Worm (Caenorhabditis elegans) whole organism, L3 larva: ENCODE data around the gene micu-1.
A peak's percentile ranks its signal among the peaks of the same experiment; 100 is the strongest.

Experiments
- R02D3.7 ChIP-seq: fragments of 150-350 bp; optimal IDR thresholded peaks from 2 replicates; lab custom pipeline; 2014; ENCODE audit warnings: missing biosample characterization, missing genetic modification characterization
- aly-2 ChIP-seq: fragments of 150-350 bp; optimal IDR thresholded peaks from 2 replicates; lab custom pipeline; 2014; ENCODE audit warnings: missing biosample characterization, missing genetic modification characterization
- ama-1 ChIP-seq: fragments of 150-350 bp; optimal IDR thresholded peaks from 2 replicates; lab custom pipeline; 2018
- ceh-16 ChIP-seq: sonication (generic microtip); optimal IDR thresholded peaks from 2 replicates; lab custom pipeline; 2017; ENCODE audit warnings: missing biosample characterization, missing genetic modification characterization
- ceh-28 ChIP-seq: fragments of 150-350 bp; optimal IDR thresholded peaks from 2 replicates; lab custom pipeline; 2014; ENCODE audit warnings: missing biosample characterization, missing genetic modification reagents, missing genetic modification characterization
- ceh-9 ChIP-seq: sonication (generic microtip); optimal IDR thresholded peaks from 2 replicates; lab custom pipeline; 2018; ENCODE audit warnings: missing biosample characterization, missing genetic modification characterization
- egl-27 ChIP-seq: sonication (generic microtip); optimal IDR thresholded peaks from 4 replicates; lab custom pipeline; 2017; ENCODE audit warnings: missing biosample characterization, missing genetic modification reagents, missing genetic modification characterization
- elt-1 ChIP-seq: fragments of 150-350 bp; optimal IDR thresholded peaks from 2 replicates; lab custom pipeline; 2014; ENCODE audit warnings: missing biosample characterization, missing genetic modification characterization
- elt-2 ChIP-seq: sonication (generic microtip); optimal IDR thresholded peaks from 2 replicates; lab custom pipeline; 2016; ENCODE audit warnings: missing genetic modification reagents, mild to moderate bottlenecking, missing genetic modification characterization, missing compliant biosample characterization
- elt-3 ChIP-seq, 3 experiments: fragments of 150-350 bp in 1 of 3; sonication (generic microtip) in 2 of 3; optimal IDR thresholded peaks; 2 replicates in 2 of 3; 4 replicates in 1 of 3; lab custom pipeline; 2014 to 2017; ENCODE audit warnings: missing biosample characterization in 3 of 3, missing genetic modification characterization in 3 of 3
- eor-1 ChIP-seq, 2 experiments: fragments of 150-350 bp; optimal IDR thresholded peaks; 2 replicates each; lab custom pipeline; 2014 to 2018; ENCODE audit warnings: missing biosample characterization in 2 of 2, missing genetic modification characterization in 2 of 2
- fkh-10 ChIP-seq: sonication (generic microtip); optimal IDR thresholded peaks from 2 replicates; lab custom pipeline; 2017; ENCODE audit warnings: missing biosample characterization, missing genetic modification reagents, missing genetic modification characterization
- fkh-2 ChIP-seq: fragments of 150-350 bp; optimal IDR thresholded peaks from 2 replicates; lab custom pipeline; 2014; ENCODE audit warnings: missing biosample characterization, missing genetic modification reagents, missing genetic modification characterization
- fos-1 ChIP-seq: fragments of 150-350 bp; optimal IDR thresholded peaks from 2 replicates; lab custom pipeline; 2014; ENCODE audit warnings: missing biosample characterization, missing genetic modification characterization
- hmg-11 ChIP-seq: sonication (generic microtip); optimal IDR thresholded peaks from 2 replicates; lab custom pipeline; 2016; ENCODE audit warnings: missing genetic modification characterization, missing compliant biosample characterization
- jun-1 ChIP-seq: fragments of 150-350 bp; optimal IDR thresholded peaks from 2 replicates; lab custom pipeline; 2014; ENCODE audit warnings: missing biosample characterization, missing genetic modification reagents, missing genetic modification characterization
- lin-39 ChIP-seq: fragments of 150-350 bp; optimal IDR thresholded peaks from 2 replicates; lab custom pipeline; 2018; ENCODE audit warnings: missing biosample characterization, missing genetic modification reagents, missing genetic modification characterization
- lsy-12 ChIP-seq: sonication (generic microtip); optimal IDR thresholded peaks from 2 replicates; lab custom pipeline; 2016; ENCODE audit warnings: mild to moderate bottlenecking, missing genetic modification characterization, missing compliant biosample characterization
- mdl-1 ChIP-seq: fragments of 150-350 bp; optimal IDR thresholded peaks from 2 replicates; lab custom pipeline; 2014; ENCODE audit warnings: missing biosample characterization, missing genetic modification characterization
- mml-1 ChIP-seq: fragments of 150-350 bp; sonication (generic microtip); optimal IDR thresholded peaks from 3 replicates; lab custom pipeline; 2014; ENCODE audit warnings: missing biosample characterization, missing genetic modification characterization
- nfya-1 ChIP-seq: sonication (generic microtip); optimal IDR thresholded peaks from 2 replicates; lab custom pipeline; 2017; ENCODE audit warnings: missing genetic modification characterization, mild to moderate bottlenecking, missing compliant biosample characterization, antibody characterized with exemption, moderate library complexity; ENCODE audit not compliant: insufficient read depth
- nhr-11 ChIP-seq: fragments of 150-350 bp; optimal IDR thresholded peaks from 2 replicates; lab custom pipeline; 2014; ENCODE audit warnings: missing biosample characterization, missing genetic modification characterization
- nhr-12 ChIP-seq: fragments of 150-350 bp; optimal IDR thresholded peaks from 2 replicates; lab custom pipeline; 2014; ENCODE audit warnings: missing biosample characterization, missing genetic modification characterization
- nhr-23 ChIP-seq: fragments of 150-350 bp; optimal IDR thresholded peaks from 2 replicates; lab custom pipeline; 2014; ENCODE audit warnings: missing biosample characterization, missing genetic modification reagents, missing genetic modification characterization
- nhr-237 ChIP-seq: fragments of 150-350 bp; optimal IDR thresholded peaks from 2 replicates; lab custom pipeline; 2014; ENCODE audit warnings: missing biosample characterization, missing genetic modification characterization
- nhr-25 ChIP-seq: sonication (generic microtip); optimal IDR thresholded peaks from 2 replicates; lab custom pipeline; 2017; ENCODE audit warnings: missing biosample characterization, missing genetic modification characterization
- nhr-28 ChIP-seq: fragments of 150-350 bp; optimal IDR thresholded peaks from 2 replicates; lab custom pipeline; 2014; ENCODE audit warnings: missing biosample characterization, missing genetic modification characterization
- nhr-43 ChIP-seq: sonication (generic microtip); optimal IDR thresholded peaks from 2 replicates; lab custom pipeline; 2016; ENCODE audit warnings: mild to moderate bottlenecking, missing genetic modification characterization, missing compliant biosample characterization; ENCODE audit not compliant: poor library complexity, severe bottlenecking
- nhr-67 ChIP-seq: fragments of 150-350 bp; optimal IDR thresholded peaks from 2 replicates; lab custom pipeline; 2014; ENCODE audit warnings: missing biosample characterization, missing genetic modification characterization
- nhr-76 ChIP-seq: fragments of 150-350 bp; sonication (generic microtip); optimal IDR thresholded peaks from 5 replicates; lab custom pipeline; 2014; ENCODE audit warnings: missing biosample characterization, missing genetic modification characterization
- nhr-77 ChIP-seq: fragments of 150-350 bp; optimal IDR thresholded peaks from 2 replicates; lab custom pipeline; 2014; ENCODE audit warnings: missing biosample characterization, missing genetic modification characterization
- pha-4 ChIP-seq: fragments of 150-350 bp; optimal IDR thresholded peaks from 2 replicates; lab custom pipeline; 2014; ENCODE audit warnings: missing biosample characterization, missing genetic modification reagents, missing genetic modification characterization
- pqm-1 ChIP-seq: fragments of 150-350 bp; optimal IDR thresholded peaks from 2 replicates; lab custom pipeline; 2017; ENCODE audit warnings: missing biosample characterization, missing genetic modification characterization, inconsistent platforms
- sea-2 ChIP-seq: fragments of 150-350 bp; sonication (generic microtip); optimal IDR thresholded peaks from 4 replicates; lab custom pipeline; 2014; ENCODE audit warnings: missing biosample characterization, missing genetic modification reagents, missing genetic modification characterization
- skn-1 ChIP-seq: fragments of 150-350 bp; optimal IDR thresholded peaks from 2 replicates; lab custom pipeline; 2014; ENCODE audit warnings: missing biosample characterization, missing genetic modification characterization
- snpc-4 ChIP-seq: fragments of 150-350 bp; optimal IDR thresholded peaks from 2 replicates; lab custom pipeline; 2014; ENCODE audit warnings: missing biosample characterization, missing genetic modification characterization
- tbx-2 ChIP-seq: sonication (generic microtip); optimal IDR thresholded peaks from 2 replicates; lab custom pipeline; 2016; ENCODE audit warnings: mild to moderate bottlenecking, missing genetic modification characterization, missing compliant biosample characterization
- unc-62 ChIP-seq: fragments of 150-350 bp; sonication (generic microtip); optimal IDR thresholded peaks from 4 replicates; lab custom pipeline; 2014; ENCODE audit warnings: missing biosample characterization, missing genetic modification reagents, missing genetic modification characterization
- zag-1 ChIP-seq: fragments of 150-350 bp; optimal IDR thresholded peaks from 2 replicates; lab custom pipeline; 2014; ENCODE audit warnings: missing biosample characterization, missing genetic modification characterization
- ztf-11 ChIP-seq: fragments of 150-350 bp; optimal IDR thresholded peaks from 2 replicates; lab custom pipeline; 2014; ENCODE audit warnings: missing biosample characterization, missing genetic modification characterization
- ztf-4 ChIP-seq: fragments of 150-350 bp; optimal IDR thresholded peaks from 2 replicates; lab custom pipeline; 2014; ENCODE audit warnings: missing biosample characterization, missing genetic modification characterization

Gene micu-1

DNA sequence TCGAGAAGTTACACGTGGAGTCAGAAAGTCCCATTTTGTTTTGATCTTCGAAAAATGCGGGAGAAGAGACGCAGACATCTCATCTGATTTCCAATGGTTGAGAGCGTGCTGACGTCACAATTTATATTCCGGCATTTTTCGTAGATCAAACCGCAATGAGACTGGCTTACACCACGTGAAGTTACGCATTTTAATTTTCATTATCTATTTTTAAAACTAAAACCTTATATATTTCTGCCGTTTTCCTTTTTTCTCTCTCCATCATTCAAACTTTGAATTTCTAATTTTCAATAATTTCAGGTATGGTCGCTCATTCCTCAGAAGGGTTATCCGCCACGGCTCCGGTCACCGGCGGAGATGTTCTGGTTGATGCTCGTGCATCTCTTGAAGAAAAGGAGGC lies 17.6 kb downstream of the micu-1 start, which contains the start of gene fat-1:
TSS of gene fat-1 (plus strand) at position 301 of the 400 bp plus-strand sequence.
- TF ChIP-seq lin-39 (tag; lab: Kevin White, UChicago): no peak
- no peak for TF ChIP-seq mdl-1 (tag; lab: Kevin White, UChicago)
- TF ChIP-seq nhr-237 (tag; lab: Kevin White, UChicago): no peak
- no peak for TF ChIP-seq elt-1 (tag; lab: Kevin White, UChicago)
- TF ChIP-seq R02D3.7 (tag; lab: Kevin White, UChicago): no peak
- TF ChIP-seq nhr-77: no peak
- no peak for TF ChIP-seq ztf-11 (tag; lab: Kevin White, UChicago)
- no peak for TF ChIP-seq hmg-11 (tag; lab: Kevin White, UChicago)
- TF ChIP-seq snpc-4 (tag; lab: Kevin White, UChicago): no peak

DNA sequence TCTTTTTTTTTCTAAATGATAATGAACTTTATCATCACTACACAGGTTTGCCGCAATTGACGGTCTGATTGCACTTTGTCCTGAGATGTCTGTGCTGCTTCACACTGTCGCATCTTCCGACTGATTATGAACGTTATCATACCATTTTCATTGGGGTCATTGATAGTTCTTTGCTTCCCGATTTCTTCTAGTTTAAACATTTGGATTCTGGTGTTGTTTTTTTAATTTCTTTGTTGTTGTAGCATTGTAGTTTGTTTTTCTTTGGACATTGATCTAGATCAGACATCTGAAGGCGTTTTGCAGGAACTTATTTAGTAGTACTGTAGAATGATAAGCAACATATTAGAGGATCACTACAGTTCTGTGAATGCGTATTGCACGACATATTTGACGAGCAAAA lies 21.0 kb downstream of the micu-1 start:
- no peak for TF ChIP-seq mdl-1 (tag; lab: Kevin White, UChicago)
- TF ChIP-seq elt-1 (tag; lab: Kevin White, UChicago): no peak
- TF ChIP-seq elt-2 (tag; lab: Kevin White, UChicago): peak; percentile 98
- TF ChIP-seq fos-1 (tag; lab: Kevin White, UChicago): peak; percentile 57
- TF ChIP-seq ceh-9 (tag; lab: Kevin White, UChicago): no peak
- TF ChIP-seq R02D3.7 (tag; lab: Kevin White, UChicago): peak; percentile 20
- TF ChIP-seq zag-1 (tag; lab: Kevin White, UChicago): no peak
- no peak for TF ChIP-seq nhr-12 (tag; lab: Kevin White, UChicago)
- TF ChIP-seq jun-1: peak; percentile 71
- TF ChIP-seq nhr-28 (tag; lab: Kevin White, UChicago): no peak
- TF ChIP-seq aly-2 (tag; lab: Kevin White, UChicago): no peak
- peak; percentile 72 for TF ChIP-seq nhr-23 (tag; lab: Kevin White, UChicago)
- TF ChIP-seq tbx-2: no peak
- TF ChIP-seq unc-62 (GFP tag; lab: Kevin White, UChicago): no peak
- peak; percentile 61 for TF ChIP-seq ceh-28 (tag; lab: Kevin White, UChicago)
- TF ChIP-seq nhr-25 (tag; lab: Kevin White, UChicago): peak; percentile 20
- TF ChIP-seq nfya-1: peak; percentile 14
- peak; percentile 33 for TF ChIP-seq skn-1 (tag; lab: Kevin White, UChicago)
- TF ChIP-seq pqm-1 (tag; lab: Kevin White, UChicago): peak; percentile 98
- TF ChIP-seq lsy-12: peak; percentile 27
- no peak for TF ChIP-seq hmg-11 (tag; lab: Kevin White, UChicago)
- no peak for TF ChIP-seq nhr-67 (tag; lab: Kevin White, UChicago)
- no peak for TF ChIP-seq ceh-16 (tag; lab: Kevin White, UChicago)
- no peak for TF ChIP-seq ztf-11 (tag; lab: Kevin White, UChicago)
- peak; percentile 36 to 77 (median 50) for TF ChIP-seq elt-3 (tag; optimal IDR thresholded peaks at IDR 0.05; lab: Kevin White, UChicago)
- TF ChIP-seq nhr-43 (tag; lab: Kevin White, UChicago): peak; percentile 83
- peak; percentile 86 for TF ChIP-seq nhr-76 (tag; lab: Kevin White, UChicago)
- TF ChIP-seq fkh-10: no peak
- TF ChIP-seq lin-39 (tag; lab: Kevin White, UChicago): no peak
- TF ChIP-seq pha-4: peak; percentile 68
- TF ChIP-seq nhr-77: no peak
- TF ChIP-seq nhr-11 (tag; lab: Kevin White, UChicago): peak; percentile 13

ce11 chrIV:13319886-13320650 lies 22.3 kb downstream of the micu-1 start:
- TF ChIP-seq eor-1 (tag; optimal IDR thresholded peaks at IDR 0.05; lab: Kevin White, UChicago) (no peak), ceh-28 (tag; lab: Kevin White, UChicago) (peak; percentile 91)

DNA sequence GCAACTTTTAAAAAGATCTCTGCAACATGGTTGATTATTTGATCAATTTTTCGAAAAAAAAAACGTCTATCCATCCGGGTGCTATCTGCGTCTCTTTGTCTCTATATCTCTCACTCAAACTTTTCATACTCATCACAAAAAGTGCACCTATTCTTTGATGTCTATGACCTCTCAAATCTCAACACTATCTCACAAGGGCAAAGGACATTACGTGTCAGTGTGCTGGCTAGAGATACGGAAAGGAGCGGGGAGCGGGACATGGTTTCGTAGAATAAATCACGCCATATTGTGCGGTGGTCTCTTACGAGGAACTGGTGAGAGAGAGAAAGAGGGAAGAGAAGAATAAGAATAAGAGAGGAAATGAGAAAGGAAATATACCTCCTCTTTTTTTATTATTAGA lies 24.7 kb downstream of the micu-1 start:
- TF ChIP-seq pha-4: peak; percentile 69
- TF ChIP-seq jun-1: peak; percentile 57
- peak; percentile 48 for TF ChIP-seq hmg-11 (tag; lab: Kevin White, UChicago)
- TF ChIP-seq skn-1 (tag; lab: Kevin White, UChicago): no peak
- no peak for TF ChIP-seq snpc-4 (tag; lab: Kevin White, UChicago)
- peak; percentile 95 for TF ChIP-seq nhr-23 (tag; lab: Kevin White, UChicago)
- no peak for TF ChIP-seq sea-2 (GFP tag; lab: Kevin White, UChicago)
- peak; percentile 38 for TF ChIP-seq tbx-2
- no peak for TF ChIP-seq elt-1 (tag; lab: Kevin White, UChicago)
- no peak for TF ChIP-seq lin-39 (tag; lab: Kevin White, UChicago)
- TF ChIP-seq nhr-11 (tag; lab: Kevin White, UChicago): peak; percentile 54
- TF ChIP-seq elt-2 (tag; lab: Kevin White, UChicago): peak; percentile 97
- TF ChIP-seq aly-2 (tag; lab: Kevin White, UChicago): no peak
- peak; percentile 88 for TF ChIP-seq unc-62 (GFP tag; lab: Kevin White, UChicago)
- no peak for TF ChIP-seq fkh-10
- TF ChIP-seq pqm-1 (tag; lab: Kevin White, UChicago): peak; percentile 95
- TF ChIP-seq nhr-237 (tag; lab: Kevin White, UChicago): no peak
- TF ChIP-seq mml-1 (tag; lab: Kevin White, UChicago): no peak
- TF ChIP-seq ztf-4: no peak
- TF ChIP-seq fkh-2 (tag; lab: Kevin White, UChicago): no peak
- TF ChIP-seq ama-1 (lab: Kevin White, UChicago): no peak
- TF ChIP-seq nhr-12 (tag; lab: Kevin White, UChicago): no peak
- peak; percentile 46 for TF ChIP-seq lsy-12
- no peak for TF ChIP-seq mdl-1 (tag; lab: Kevin White, UChicago)
- no peak for TF ChIP-seq nhr-77
- TF ChIP-seq nhr-28 (tag; lab: Kevin White, UChicago): no peak
- peak; percentile 40 for TF ChIP-seq R02D3.7 (tag; lab: Kevin White, UChicago)
- TF ChIP-seq zag-1 (tag; lab: Kevin White, UChicago): no peak
- TF ChIP-seq egl-27 (tag; lab: Kevin White, UChicago): peak; percentile 17
- no peak for TF ChIP-seq ceh-16 (tag; lab: Kevin White, UChicago)
- no peak for TF ChIP-seq nhr-67 (tag; lab: Kevin White, UChicago)
